Worm (Caenorhabditis elegans) whole organism, early embryonic: ENCODE measurements around the gene T28D6.4.

ENCODE experiments used
- B0310.2 ChIP-seq: sonication (generic microtip); optimal IDR thresholded peaks from 2 replicates; lab custom pipeline; 2016; ENCODE audit warnings: mild to moderate bottlenecking, missing genetic modification characterization, missing compliant biosample characterization
- F13C5.2 ChIP-seq: sonication (generic microtip); optimal IDR thresholded peaks from 2 replicates; lab custom pipeline; 2017; ENCODE audit warnings: mild to moderate bottlenecking, missing genetic modification characterization, inconsistent platforms, missing compliant biosample characterization
- aly-1 ChIP-seq: sonication (generic microtip); optimal IDR thresholded peaks from 2 replicates; lab custom pipeline; 2016; ENCODE audit warnings: missing genetic modification characterization, missing compliant biosample characterization
- ama-1 ChIP-seq: fragments of 150-350 bp; optimal IDR thresholded peaks from 2 replicates; lab custom pipeline; 2014
- ceh-13 ChIP-seq: fragments of 200-800 bp; sonication (Bioruptor generic); optimal IDR thresholded peaks from 2 replicates; lab custom pipeline; 2018; ENCODE audit warnings: mild to moderate bottlenecking, missing genetic modification characterization, missing compliant biosample characterization
- ceh-36 ChIP-seq: sonication (generic microtip); optimal IDR thresholded peaks from 2 replicates; lab custom pipeline; 2016; ENCODE audit warnings: missing genetic modification characterization, inconsistent platforms, missing compliant biosample characterization
- ets-7 ChIP-seq: sonication (generic microtip); optimal IDR thresholded peaks from 2 replicates; lab custom pipeline; 2016; ENCODE audit warnings: missing genotype, missing genetic modification characterization, missing compliant biosample characterization
- flt-1 ChIP-seq: fragments of 200-800 bp; sonication (Bioruptor generic); IDR thresholded peaks from 2 replicates; pipeline ENCODE4 v1.3.6; 2022; ENCODE audit warnings: missing genetic modification characterization, missing compliant biosample characterization
- hmbx-1 ChIP-seq: sonication (generic microtip); optimal IDR thresholded peaks from 2 replicates; lab custom pipeline; 2016; ENCODE audit warnings: mild to moderate bottlenecking, missing genetic modification characterization, missing compliant biosample characterization
- hmg-4 ChIP-seq: fragments of 200-800 bp; sonication (Bioruptor generic); optimal IDR thresholded peaks from 2 replicates; lab custom pipeline; 2018; ENCODE audit warnings: mild to moderate bottlenecking, missing genetic modification characterization, missing compliant biosample characterization
- hnd-1 ChIP-seq: sonication (generic microtip); optimal IDR thresholded peaks from 2 replicates; lab custom pipeline; 2016; ENCODE audit warnings: missing genetic modification characterization, missing compliant biosample characterization
- pes-1 ChIP-seq: fragments of 200-800 bp; sonication (Bioruptor generic); IDR thresholded peaks from 2 replicates; pipeline ENCODE4 v1.3.6; 2022; ENCODE audit warnings: missing genetic modification reagents, missing genetic modification characterization, missing compliant biosample characterization
- scrt-1 ChIP-seq: fragments of 200-800 bp; sonication (Bioruptor generic); IDR thresholded peaks from 2 replicates; pipeline ENCODE4 v1.3.6; 2022; ENCODE audit warnings: missing genetic modification characterization, missing compliant biosample characterization
- sea-1 ChIP-seq: fragments of 200-800 bp; sonication (Bioruptor generic); conservative IDR thresholded peaks from 2 replicates; pipeline ENCODE4 v1.3.6; 2022; ENCODE audit warnings: missing genetic modification characterization, missing compliant biosample characterization
- tbx-11 ChIP-seq: fragments of 200-800 bp; sonication (Bioruptor generic); IDR thresholded peaks from 2 replicates; pipeline ENCODE4 v1.3.6; 2022; ENCODE audit warnings: missing genetic modification characterization, missing compliant biosample characterization
- tbx-37 ChIP-seq: fragments of 200-800 bp; sonication (Bioruptor generic); conservative IDR thresholded peaks from 2 replicates; pipeline ENCODE4 v1.3.6; 2022; ENCODE audit warnings: missing genetic modification reagents, missing genetic modification characterization, missing compliant biosample characterization
- tra-4 ChIP-seq: sonication (generic microtip); optimal IDR thresholded peaks from 2 replicates; lab custom pipeline; 2017; ENCODE audit warnings: missing genetic modification characterization, missing compliant biosample characterization

Gene T28D6.4

ce11 chrIII:11362915-11363314 lies 2.7 kb downstream of the T28D6.4 start:
- no peak for TF ChIP-seq scrt-1 (GFP tag; lab: Robert Waterston, UW)
- TF ChIP-seq hmg-4 (GFP tag; lab: Kevin White, UChicago): peak; percentile 15
- TF ChIP-seq ets-7 (tag; lab: Kevin White, UChicago): no peak
- no peak for TF ChIP-seq ama-1 (lab: Kevin White, UChicago)
- TF ChIP-seq aly-1 (tag; lab: Kevin White, UChicago): no peak

- TF ChIP-seq sea-1 (GFP tag; lab: Robert Waterston, UW) (no peak), ceh-36 (tag; lab: Kevin White, UChicago) (no peak), tbx-37 (GFP tag; lab: Robert Waterston, UW) (no peak), tra-4 (no peak), aly-1 (tag; lab: Kevin White, UChicago) (no peak), ama-1 (lab: Kevin White, UChicago) (no peak), B0310.2 (no peak)
Measured at ce11 chrIII:11366467-11366866, 6.2 kb downstream of the T28D6.4 start, which contains the start of gene T28D6.3. Gene T28D6.3, plus strand, starts transcription at chrIII:11366767.

- TF ChIP-seq aly-1 (tag; lab: Kevin White, UChicago): peak; percentile 93
- peak; percentile 84 for TF ChIP-seq tra-4
- peak; percentile 96 for TF ChIP-seq hmg-4 (GFP tag; lab: Kevin White, UChicago)
- no peak for TF ChIP-seq ama-1 (lab: Kevin White, UChicago)
- TF ChIP-seq ceh-36 (tag; lab: Kevin White, UChicago): peak; percentile 92
- peak; percentile 81 for TF ChIP-seq hmbx-1 (tag; lab: Kevin White, UChicago)
- peak; percentile 93 for TF ChIP-seq tbx-11 (GFP tag; lab: Robert Waterston, UW)
- peak; percentile 80 for TF ChIP-seq ceh-13 (GFP tag; lab: Kevin White, UChicago)
- TF ChIP-seq sea-1 (GFP tag; lab: Robert Waterston, UW): peak; percentile 94
- peak; percentile 84 for TF ChIP-seq hnd-1 (tag; lab: Kevin White, UChicago)
- TF ChIP-seq flt-1 (GFP tag; lab: Robert Waterston, UW): peak; percentile 93
- TF ChIP-seq B0310.2: peak; percentile 88
- TF ChIP-seq tbx-37 (GFP tag; lab: Robert Waterston, UW): peak; percentile 91
- TF ChIP-seq F13C5.2 (tag; lab: Kevin White, UChicago): peak; percentile 92
- peak; percentile 82 for TF ChIP-seq ets-7 (tag; lab: Kevin White, UChicago)
- TF ChIP-seq pes-1 (GFP tag; lab: Robert Waterston, UW): peak; percentile 95
- TF ChIP-seq scrt-1 (GFP tag; lab: Robert Waterston, UW): peak; percentile 96
Measured at ce11 chrIII:11371236-11371635, 11.0 kb downstream of the T28D6.4 start.

ce11 chrIII:11371688-11372087 lies 11.4 kb downstream of the T28D6.4 start, which contains the start of gene tba-7:
Gene tba-7, minus strand, starts transcription at chrIII:11371788.
- TF ChIP-seq tra-4 (no peak), ceh-13 (GFP tag; lab: Kevin White, UChicago) (no peak), aly-1 (tag; lab: Kevin White, UChicago) (no peak)

ce11 chrIII:11372199-11372938 lies 12.1 kb downstream of the T28D6.4 start:
- TF ChIP-seq sea-1 (GFP tag; lab: Robert Waterston, UW) (no peak), flt-1 (GFP tag; lab: Robert Waterston, UW) (no peak), tbx-37 (GFP tag; lab: Robert Waterston, UW) (no peak), hmbx-1 (tag; lab: Kevin White, UChicago) (no peak), ama-1 (lab: Kevin White, UChicago) (no peak), tra-4 (no peak), B0310.2 (no peak), ceh-36 (tag; lab: Kevin White, UChicago) (no peak), F13C5.2 (tag; lab: Kevin White, UChicago) (no peak), scrt-1 (GFP tag; lab: Robert Waterston, UW) (no peak), hnd-1 (tag; lab: Kevin White, UChicago) (no peak), tbx-11 (GFP tag; lab: Robert Waterston, UW) (no peak), ceh-13 (GFP tag; lab: Kevin White, UChicago) (no peak), ets-7 (tag; lab: Kevin White, UChicago) (no peak), pes-1 (GFP tag; lab: Robert Waterston, UW) (no peak), hmg-4 (GFP tag; lab: Kevin White, UChicago) (no peak), aly-1 (tag; lab: Kevin White, UChicago) (no peak)

ce11 chrIII:11377880-11378279 lies 17.6 kb downstream of the T28D6.4 start, which contains the start of gene dpy-18:
Gene dpy-18, minus strand, starts transcription at chrIII:11377980.
- TF ChIP-seq hmbx-1 (tag; lab: Kevin White, UChicago): no peak
- no peak for TF ChIP-seq aly-1 (tag; lab: Kevin White, UChicago)
- TF ChIP-seq tbx-37 (GFP tag; lab: Robert Waterston, UW): no peak

- TF ChIP-seq sea-1 (GFP tag; lab: Robert Waterston, UW) (no peak), flt-1 (GFP tag; lab: Robert Waterston, UW) (no peak), scrt-1 (GFP tag; lab: Robert Waterston, UW) (no peak), F13C5.2 (tag; lab: Kevin White, UChicago) (no peak), ceh-13 (GFP tag; lab: Kevin White, UChicago) (no peak), tbx-37 (GFP tag; lab: Robert Waterston, UW) (no peak), hmg-4 (GFP tag; lab: Kevin White, UChicago) (no peak), pes-1 (GFP tag; lab: Robert Waterston, UW) (no peak), ets-7 (tag; lab: Kevin White, UChicago) (no peak), hmbx-1 (tag; lab: Kevin White, UChicago) (no peak), ceh-36 (tag; lab: Kevin White, UChicago) (no peak), B0310.2 (no peak), hnd-1 (tag; lab: Kevin White, UChicago) (no peak), aly-1 (tag; lab: Kevin White, UChicago) (no peak), tra-4 (no peak), ama-1 (lab: Kevin White, UChicago) (no peak)
Measured at ce11 chrIII:11378450-11378849, 18.2 kb downstream of the T28D6.4 start.
